Worm (Caenorhabditis elegans) whole organism, midembryonic: ENCODE data around the gene dagl-2.

ENCODE experiments used
- T22C8.4 ChIP-seq: fragments of 200-800 bp; sonication (Bioruptor generic); IDR thresholded peaks from 2 replicates; pipeline ENCODE4 v1.3.6; 2022; ENCODE audit warnings: missing genetic modification characterization, missing compliant biosample characterization
- cog-1 ChIP-seq: sonication (generic microtip); optimal IDR thresholded peaks from 2 replicates; lab custom pipeline; 2016; ENCODE audit warnings: missing genetic modification characterization, missing compliant biosample characterization
- flt-1 ChIP-seq: fragments of 200-800 bp; sonication (Bioruptor generic); IDR thresholded peaks from 2 replicates; pipeline ENCODE4 v1.3.6; 2022; ENCODE audit warnings: missing genetic modification characterization, missing compliant biosample characterization
- klf-2 ChIP-seq: fragments of 200-800 bp; sonication (Bioruptor generic); conservative IDR thresholded peaks from 2 replicates; pipeline ENCODE4 v1.3.6; 2022; ENCODE audit warnings: missing genetic modification reagents, missing genetic modification characterization, missing compliant biosample characterization
- med-1 ChIP-seq: sonication (generic microtip); optimal IDR thresholded peaks from 2 replicates; lab custom pipeline; 2017; ENCODE audit warnings: missing genetic modification characterization, mild to moderate bottlenecking, missing compliant biosample characterization, antibody characterized with exemption, missing genetic modification reagents; ENCODE audit not compliant: insufficient read depth
- ref-1 ChIP-seq: fragments of 200-800 bp; sonication (Bioruptor generic); conservative IDR thresholded peaks from 2 replicates; pipeline ENCODE4 v1.3.6; 2022; ENCODE audit warnings: missing genetic modification reagents, missing genetic modification characterization, missing compliant biosample characterization
- tab-1 ChIP-seq: fragments of 200-800 bp; sonication (Bioruptor generic); IDR thresholded peaks from 2 replicates; pipeline ENCODE4 v1.3.6; 2022; ENCODE audit warnings: missing genetic modification characterization, missing compliant biosample characterization
- ztf-23 ChIP-seq: fragments of 200-800 bp; sonication (Bioruptor generic); IDR thresholded peaks from 2 replicates; pipeline ENCODE4 v1.3.6; 2022; ENCODE audit warnings: missing genetic modification reagents, missing genetic modification characterization, missing compliant biosample characterization
- ztf-29 ChIP-seq: fragments of 200-800 bp; sonication (Bioruptor generic); IDR thresholded peaks from 2 replicates; pipeline ENCODE4 v1.3.6; 2022; ENCODE audit warnings: missing genetic modification reagents, missing genetic modification characterization, missing compliant biosample characterization

Gene dagl-2

DNA sequence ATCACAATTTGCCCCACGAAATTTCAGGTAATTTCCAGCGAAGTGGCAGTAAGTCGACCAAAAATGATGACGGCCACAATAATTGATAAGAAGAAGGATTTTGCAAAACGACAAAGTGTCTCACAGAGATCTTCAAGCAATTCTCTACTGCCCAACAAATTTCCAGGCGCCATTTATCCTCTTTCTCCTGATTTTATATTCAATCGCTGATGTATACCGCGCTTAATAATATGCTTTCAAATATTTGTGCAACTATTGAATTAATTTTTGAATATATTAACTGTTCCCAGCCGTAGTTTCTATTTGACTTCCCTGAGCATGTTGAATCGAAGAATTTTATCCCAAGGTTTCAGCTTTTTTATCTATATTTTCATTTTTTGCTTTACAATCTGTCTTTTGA, 12.1 kb downstream of the dagl-2 start, which contains the start of gene tpst-2:
Gene tpst-2, plus strand, starts transcription at position 301 of the 400 bp plus-strand sequence.
- no peak for TF ChIP-seq ref-1
- no peak for TF ChIP-seq tab-1 (GFP tag; lab: Robert Waterston, UW)
- TF ChIP-seq klf-2 (GFP tag; lab: Robert Waterston, UW) = no peak
- no peak for TF ChIP-seq ztf-29 (GFP tag; lab: Robert Waterston, UW)
- TF ChIP-seq ztf-23 (GFP tag; lab: Robert Waterston, UW) = no peak
- no peak for TF ChIP-seq med-1 (GFP tag; lab: Kevin White, UChicago)
- no peak for TF ChIP-seq flt-1 (GFP tag; lab: Robert Waterston, UW)
- no peak for TF ChIP-seq T22C8.4
- no peak for TF ChIP-seq cog-1

DNA sequence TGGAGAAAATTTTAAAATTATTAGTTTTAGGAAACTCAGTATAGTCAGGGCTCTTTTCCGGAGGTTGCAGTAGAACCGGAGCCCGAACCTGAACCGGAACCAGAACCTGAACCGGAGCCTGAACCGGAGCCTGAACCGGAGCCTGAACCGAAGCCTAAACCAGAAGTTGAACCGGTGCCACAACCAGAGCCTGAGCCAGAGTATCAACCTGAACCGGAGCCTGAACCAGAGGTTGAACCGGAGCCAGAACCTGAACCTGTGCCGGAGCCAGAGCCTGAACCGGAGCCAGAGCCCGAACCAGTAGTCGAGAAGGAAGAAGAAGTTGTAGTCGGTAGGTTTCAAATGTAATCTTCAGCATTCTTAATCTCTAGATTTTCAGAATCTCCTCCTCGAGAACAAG, 14.6 kb downstream of the dagl-2 start:
- TF ChIP-seq cog-1 (no peak), T22C8.4 (no peak), ztf-23 (GFP tag; lab: Robert Waterston, UW) (no peak), tab-1 (GFP tag; lab: Robert Waterston, UW) (no peak)

DNA sequence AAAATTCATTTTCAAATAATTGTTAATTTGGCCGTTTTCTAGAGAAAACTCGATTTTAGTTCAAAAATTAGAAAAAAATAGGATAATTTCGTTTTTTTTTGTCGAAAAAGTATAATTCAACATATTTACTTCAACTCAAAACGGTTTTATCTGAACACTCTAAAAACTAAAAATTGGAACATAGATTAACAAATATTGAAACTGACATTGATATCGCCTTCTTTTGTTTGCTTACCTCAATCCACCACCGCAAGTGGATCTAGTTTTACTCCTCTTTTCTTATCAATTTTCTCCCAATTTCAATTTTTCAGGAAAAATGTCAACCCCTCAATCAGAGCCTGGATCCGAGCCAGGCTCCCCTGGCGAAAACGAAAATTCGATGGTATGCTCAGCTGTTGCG, 18.2 kb downstream of the dagl-2 start, which contains the start of gene ptl-1:
Gene ptl-1, plus strand, starts transcription at position 301 of the 400 bp plus-strand sequence.
- TF ChIP-seq T22C8.4 (no peak), ztf-29 (GFP tag; lab: Robert Waterston, UW) (no peak), med-1 (GFP tag; lab: Kevin White, UChicago) (no peak), ztf-23 (GFP tag; lab: Robert Waterston, UW) (no peak), klf-2 (GFP tag; lab: Robert Waterston, UW) (no peak), cog-1 (no peak)

DNA sequence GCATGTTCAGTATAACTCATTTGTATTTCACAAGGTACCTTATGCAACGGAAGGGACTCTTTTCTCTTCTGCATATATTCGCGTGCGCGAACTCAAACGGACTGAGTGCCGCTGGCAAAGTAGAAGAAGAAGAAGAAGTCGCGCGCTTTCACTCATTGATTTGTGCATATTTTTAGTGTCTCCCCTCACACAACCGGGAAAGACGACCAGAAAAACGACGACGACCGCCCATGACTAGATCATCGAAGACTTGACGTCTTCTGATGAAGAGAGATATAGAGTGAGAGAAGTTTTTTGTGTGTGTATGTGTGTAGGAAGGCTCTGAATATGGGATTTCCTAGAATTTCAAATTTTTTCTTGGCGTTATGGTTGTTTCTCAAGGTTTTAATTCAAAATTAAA, 18.7 kb downstream of the dagl-2 start:
- TF ChIP-seq ref-1 = no peak
- TF ChIP-seq T22C8.4 = no peak
- TF ChIP-seq ztf-23 (GFP tag; lab: Robert Waterston, UW) = no peak
- no peak for TF ChIP-seq tab-1 (GFP tag; lab: Robert Waterston, UW)
- TF ChIP-seq med-1 (GFP tag; lab: Kevin White, UChicago) = no peak
- no peak for TF ChIP-seq flt-1 (GFP tag; lab: Robert Waterston, UW)
- TF ChIP-seq cog-1 = no peak
- TF ChIP-seq klf-2 (GFP tag; lab: Robert Waterston, UW) = no peak
- TF ChIP-seq ztf-29 (GFP tag; lab: Robert Waterston, UW) = no peak

DNA sequence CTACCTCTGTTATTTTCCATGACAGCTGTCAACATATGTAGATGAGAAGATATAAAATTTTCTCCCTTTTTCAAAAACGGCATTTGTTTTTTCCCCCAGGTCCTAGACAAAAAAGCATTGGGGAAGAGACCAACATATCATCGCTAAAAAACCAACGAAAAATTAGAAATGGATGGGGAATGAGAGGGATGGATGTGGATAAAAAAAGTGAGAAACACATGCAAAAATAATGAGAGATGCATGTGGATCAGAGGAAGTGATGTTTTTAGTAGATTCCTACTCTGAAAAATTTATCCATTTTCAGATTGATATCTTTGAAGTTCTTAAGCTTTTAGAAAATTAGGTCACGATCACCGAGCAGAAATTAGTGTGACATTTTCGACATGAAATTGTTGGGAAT, 20.6 kb downstream of the dagl-2 start:
- TF ChIP-seq ztf-29 (GFP tag; lab: Robert Waterston, UW) (no peak), ref-1 (no peak), klf-2 (GFP tag; lab: Robert Waterston, UW) (no peak), med-1 (GFP tag; lab: Kevin White, UChicago) (no peak), flt-1 (GFP tag; lab: Robert Waterston, UW) (no peak), T22C8.4 (no peak), cog-1 (no peak), tab-1 (GFP tag; lab: Robert Waterston, UW) (no peak), ztf-23 (GFP tag; lab: Robert Waterston, UW) (no peak)

DNA sequence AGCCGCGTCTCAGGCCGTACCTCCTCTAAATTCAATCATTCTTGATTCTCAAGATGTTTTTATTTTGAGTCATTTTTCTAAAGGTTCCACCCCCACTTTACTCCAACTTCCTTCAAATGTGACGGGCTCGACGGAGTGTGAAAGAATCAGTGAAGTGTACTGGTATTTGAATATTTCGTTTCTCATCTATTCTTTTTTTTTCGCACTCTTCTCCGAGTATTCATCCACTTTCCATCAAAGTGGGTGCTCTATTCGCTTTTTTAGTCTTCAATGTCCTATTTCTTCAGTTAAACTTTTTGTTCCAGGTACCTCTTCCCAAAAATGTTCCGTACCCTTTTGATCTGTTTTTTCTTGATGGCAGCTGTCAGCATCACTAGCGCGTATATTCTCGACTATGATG, 21.6 kb downstream of the dagl-2 start, which contains the start of gene nlp-52:
Gene nlp-52, plus strand, starts transcription at position 301 of the 400 bp plus-strand sequence.
- TF ChIP-seq ztf-29 (GFP tag; lab: Robert Waterston, UW) (no peak), ztf-23 (GFP tag; lab: Robert Waterston, UW) (no peak), klf-2 (GFP tag; lab: Robert Waterston, UW) (no peak), flt-1 (GFP tag; lab: Robert Waterston, UW) (no peak), T22C8.4 (no peak), ref-1 (no peak), med-1 (GFP tag; lab: Kevin White, UChicago) (no peak), cog-1 (no peak), tab-1 (GFP tag; lab: Robert Waterston, UW) (no peak)

DNA sequence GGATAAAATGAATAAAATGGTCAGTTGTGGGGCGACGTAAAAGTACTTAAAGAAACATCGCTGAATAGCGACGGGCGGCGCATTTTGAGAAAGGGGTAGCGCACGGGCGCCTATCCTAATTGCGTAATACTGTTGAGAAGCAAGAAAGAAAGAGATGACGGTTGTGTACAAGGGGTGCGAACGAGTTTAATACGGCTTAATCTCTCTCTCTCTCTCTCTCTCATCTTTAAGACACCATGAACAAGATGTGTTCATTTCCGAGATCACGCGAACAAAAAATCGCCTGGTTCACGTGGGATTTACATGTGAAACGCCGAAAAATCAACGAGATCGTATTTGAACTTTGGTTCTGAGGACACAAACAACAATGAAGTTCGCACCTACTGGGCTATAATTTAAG, 23.4 kb downstream of the dagl-2 start:
- TF ChIP-seq flt-1 (GFP tag; lab: Robert Waterston, UW) (no peak), cog-1 (no peak), T22C8.4 (no peak), ztf-23 (GFP tag; lab: Robert Waterston, UW) (no peak), klf-2 (GFP tag; lab: Robert Waterston, UW) (no peak), ref-1 (no peak), tab-1 (GFP tag; lab: Robert Waterston, UW) (no peak), ztf-29 (GFP tag; lab: Robert Waterston, UW) (no peak), med-1 (GFP tag; lab: Kevin White, UChicago) (no peak)

DNA sequence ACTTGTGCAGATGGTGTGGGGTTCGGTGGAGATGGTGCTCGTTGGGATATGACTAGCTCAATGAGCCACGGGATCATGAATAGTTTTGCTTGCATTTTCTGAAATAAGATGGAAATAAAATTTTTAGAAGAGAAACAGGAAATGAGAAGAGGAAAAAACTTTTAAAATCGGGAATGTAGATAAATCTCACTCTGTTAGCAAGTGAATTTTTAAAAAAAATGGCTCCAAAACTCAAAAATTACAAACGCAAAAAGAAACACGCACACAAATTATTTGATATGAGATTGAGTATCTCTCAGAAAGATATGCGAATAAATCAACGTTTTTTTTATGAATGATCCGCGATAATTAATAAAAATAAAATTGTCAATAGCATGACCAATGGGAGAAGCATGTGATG, 25.1 kb downstream of the dagl-2 start, which contains the start of gene T17H7.7:
Gene T17H7.7, minus strand, starts transcription at position 101 of the 400 bp plus-strand sequence.
- no peak for TF ChIP-seq ztf-29 (GFP tag; lab: Robert Waterston, UW)
- TF ChIP-seq med-1 (GFP tag; lab: Kevin White, UChicago) = no peak
- no peak for TF ChIP-seq T22C8.4
- no peak for TF ChIP-seq flt-1 (GFP tag; lab: Robert Waterston, UW)

DNA sequence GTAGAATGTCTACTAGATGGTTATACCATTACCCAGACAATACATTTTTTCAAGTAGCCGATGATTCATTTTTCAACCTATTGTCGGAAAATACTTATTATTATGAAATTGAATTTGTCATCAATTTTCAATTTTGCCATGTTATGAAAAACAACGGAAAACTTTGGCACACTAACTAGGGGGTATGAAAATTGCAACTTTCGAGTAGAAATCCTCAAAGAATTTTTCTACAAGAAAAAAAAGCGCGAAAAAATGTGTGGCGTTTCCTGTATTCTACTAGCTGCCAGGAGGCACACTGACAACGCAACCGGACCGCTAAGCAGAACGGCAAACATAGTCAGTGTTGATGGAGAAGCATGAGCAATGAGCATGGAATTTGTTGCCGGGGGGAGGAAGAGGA, 28.7 kb downstream of the dagl-2 start:
- no peak for TF ChIP-seq med-1 (GFP tag; lab: Kevin White, UChicago)

DNA sequence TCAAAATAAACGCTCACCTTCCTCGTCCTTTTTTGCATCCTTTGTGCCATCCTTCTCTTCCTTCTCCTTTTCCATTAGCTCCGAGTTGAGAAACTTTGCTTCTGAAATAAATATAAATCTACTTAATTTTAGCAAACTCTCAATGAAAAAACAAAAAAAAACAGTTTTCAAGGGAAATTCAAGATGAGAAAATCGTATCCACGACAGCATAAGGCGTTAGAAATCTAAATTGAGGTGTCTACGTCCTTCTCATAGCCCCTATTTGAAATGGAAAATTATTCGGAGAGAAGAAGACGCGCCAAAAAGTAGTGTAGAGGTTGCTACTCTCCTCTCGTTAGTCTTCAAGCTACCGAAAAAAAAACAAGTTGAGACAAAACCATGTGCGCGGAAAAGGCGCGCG, 30.8 kb downstream of the dagl-2 start, which contains the start of gene pat-12:
Gene pat-12, minus strand, starts transcription at position 101 of the 400 bp plus-strand sequence.
- TF ChIP-seq ztf-23 (GFP tag; lab: Robert Waterston, UW) (no peak), klf-2 (GFP tag; lab: Robert Waterston, UW) (no peak), flt-1 (GFP tag; lab: Robert Waterston, UW) (no peak), cog-1 (no peak), med-1 (GFP tag; lab: Kevin White, UChicago) (no peak), ref-1 (no peak), T22C8.4 (no peak), tab-1 (GFP tag; lab: Robert Waterston, UW) (no peak), ztf-29 (GFP tag; lab: Robert Waterston, UW) (no peak)
